Worm (Caenorhabditis elegans): ENCODE results near the gene clp-4.

- TF ChIP-seq hlh-4 (tag; optimal IDR thresholded peaks at IDR 0.05) (no peak), nhr-77 (tag; optimal IDR thresholded peaks at IDR 0.05) (no peak), fos-1 (tag; optimal IDR thresholded peaks at IDR 0.05) (no peak)
Observed at ce11 chrIII:1794100-1794499, 24.0 kb downstream of the clp-4 start.
